Worm (Caenorhabditis elegans) whole organism, mixed stage, embryonic: ENCODE results near the gene C44H4.4.

Experiments used
- M03D4.4 ChIP-seq: sonication (generic microtip); optimal IDR thresholded peaks from 2 replicates; lab custom pipeline; 2017; ENCODE audit warnings: mild to moderate bottlenecking, missing genetic modification characterization, missing compliant biosample characterization
- blmp-1 ChIP-seq: fragments of 150-350 bp; optimal IDR thresholded peaks from 2 replicates; lab custom pipeline; 2014; ENCODE audit warnings: missing biosample characterization, missing genetic modification characterization
- ceh-39 ChIP-seq: fragments of 150-350 bp; optimal IDR thresholded peaks from 2 replicates; lab custom pipeline; 2014; ENCODE audit warnings: missing biosample characterization, missing genetic modification characterization
- ceh-83 ChIP-seq: fragments of 200-800 bp; sonication (Bioruptor generic); optimal IDR thresholded peaks from 2 replicates; lab custom pipeline; 2018; ENCODE audit warnings: mild to moderate bottlenecking, missing genetic modification characterization, missing compliant biosample characterization
- ces-1 ChIP-seq: fragments of 150-350 bp; optimal IDR thresholded peaks from 2 replicates; lab custom pipeline; 2014; ENCODE audit warnings: missing biosample characterization, missing genetic modification reagents, missing genetic modification characterization
- cnd-1 ChIP-seq: fragments of 200-800 bp; sonication (Bioruptor generic); optimal IDR thresholded peaks from 2 replicates; lab custom pipeline; 2018; ENCODE audit warnings: mild to moderate bottlenecking, missing genetic modification characterization, missing compliant biosample characterization
- elt-1 ChIP-seq: sonication (generic microtip); optimal IDR thresholded peaks from 2 replicates; lab custom pipeline; 2017; ENCODE audit warnings: missing genetic modification characterization, mild to moderate bottlenecking, missing compliant biosample characterization, antibody characterized with exemption, moderate library complexity, borderline replicate concordance; ENCODE audit not compliant: insufficient read depth
- elt-3 ChIP-seq: fragments of 150-350 bp; optimal IDR thresholded peaks from 2 replicates; lab custom pipeline; 2014; ENCODE audit warnings: missing biosample characterization, missing genetic modification characterization
- flh-1 ChIP-seq: fragments of 200-800 bp; sonication (Bioruptor generic); optimal IDR thresholded peaks from 2 replicates; lab custom pipeline; 2018; ENCODE audit warnings: mild to moderate bottlenecking, missing genetic modification characterization, moderate library complexity, missing compliant biosample characterization
- ham-2 ChIP-seq: fragments of 200-800 bp; sonication (Bioruptor generic); optimal IDR thresholded peaks from 2 replicates; lab custom pipeline; 2018; ENCODE audit warnings: mild to moderate bottlenecking, missing genetic modification characterization, missing compliant biosample characterization
- hlh-1 ChIP-seq: fragments of 150-350 bp; optimal IDR thresholded peaks from 2 replicates; lab custom pipeline; 2014; ENCODE audit warnings: missing biosample characterization, missing genetic modification reagents, missing genetic modification characterization
- lin-13 ChIP-seq: fragments of 150-350 bp; optimal IDR thresholded peaks from 2 replicates; lab custom pipeline; 2014; ENCODE audit warnings: missing biosample characterization, missing genetic modification characterization
- lin-32 ChIP-seq: fragments of 200-800 bp; sonication (Bioruptor generic); optimal IDR thresholded peaks from 2 replicates; lab custom pipeline; 2018; ENCODE audit warnings: mild to moderate bottlenecking, missing genetic modification characterization, missing compliant biosample characterization
- lsy-2 ChIP-seq: fragments of 150-350 bp; optimal IDR thresholded peaks from 2 replicates; lab custom pipeline; 2014; ENCODE audit warnings: missing biosample characterization, missing genetic modification characterization
- mab-5 ChIP-seq: fragments of 150-350 bp; optimal IDR thresholded peaks from 2 replicates; lab custom pipeline; 2014; ENCODE audit warnings: missing biosample characterization, missing genetic modification characterization
- nhr-12 ChIP-seq: fragments of 150-350 bp; optimal IDR thresholded peaks from 2 replicates; lab custom pipeline; 2014; ENCODE audit warnings: missing biosample characterization, missing genetic modification characterization
- nhr-2 ChIP-seq: fragments of 150-350 bp; optimal IDR thresholded peaks from 2 replicates; lab custom pipeline; 2014; ENCODE audit warnings: missing biosample characterization, missing genetic modification characterization
- nhr-237 ChIP-seq: fragments of 150-350 bp; optimal IDR thresholded peaks from 2 replicates; lab custom pipeline; 2014; ENCODE audit warnings: missing biosample characterization, missing genetic modification characterization
- nhr-28 ChIP-seq: fragments of 150-350 bp; optimal IDR thresholded peaks from 2 replicates; lab custom pipeline; 2014; ENCODE audit warnings: missing biosample characterization, missing genetic modification characterization
- nhr-76 ChIP-seq: sonication (generic microtip); optimal IDR thresholded peaks from 2 replicates; lab custom pipeline; 2017; ENCODE audit warnings: missing biosample characterization, missing genetic modification characterization
- pha-4 ChIP-seq: fragments of 150-350 bp; optimal IDR thresholded peaks from 2 replicates; lab custom pipeline; 2018; ENCODE audit warnings: missing biosample characterization, missing genetic modification reagents, missing genetic modification characterization
- sem-2 ChIP-seq: fragments of 200-800 bp; sonication (Bioruptor generic); optimal IDR thresholded peaks from 2 replicates; lab custom pipeline; 2018; ENCODE audit warnings: mild to moderate bottlenecking, missing genetic modification characterization, missing compliant biosample characterization
- sptf-1 ChIP-seq: sonication (generic microtip); optimal IDR thresholded peaks from 2 replicates; lab custom pipeline; 2017; ENCODE audit warnings: mild to moderate bottlenecking, missing genetic modification characterization, moderate library complexity, missing compliant biosample characterization
- tbx-8 ChIP-seq: fragments of 200-800 bp; sonication (Bioruptor generic); optimal IDR thresholded peaks from 2 replicates; lab custom pipeline; 2018; ENCODE audit warnings: mild to moderate bottlenecking, missing genetic modification characterization, moderate library complexity, missing compliant biosample characterization
- unc-120 ChIP-seq: sonication (generic microtip); optimal IDR thresholded peaks from 2 replicates; lab custom pipeline; 2017; ENCODE audit warnings: missing genetic modification characterization, missing compliant biosample characterization; ENCODE audit not compliant: poor library complexity, severe bottlenecking
- unc-39 ChIP-seq: fragments of 150-350 bp; optimal IDR thresholded peaks from 2 replicates; lab custom pipeline; 2014; ENCODE audit warnings: missing biosample characterization, missing genetic modification characterization
- unc-62 ChIP-seq: fragments of 150-350 bp; optimal IDR thresholded peaks from 2 replicates; lab custom pipeline; 2014; ENCODE audit warnings: missing biosample characterization, missing genetic modification reagents, missing genetic modification characterization
- zip-8 ChIP-seq: fragments of 150-350 bp; optimal IDR thresholded peaks from 2 replicates; lab custom pipeline; 2014; ENCODE audit warnings: missing biosample characterization, missing genetic modification characterization
- ztf-11 ChIP-seq: fragments of 150-350 bp; optimal IDR thresholded peaks from 2 replicates; lab custom pipeline; 2014; ENCODE audit warnings: missing biosample characterization, missing genetic modification characterization

The C44H4.4 gene

ce11 chrX:14636157-14636556 lies 47.3 kb upstream of the C44H4.4 start, which contains the start of gene F54E4.3:
TSS of gene F54E4.3 (minus strand) at chrX:14636421.
- TF ChIP-seq unc-62 (GFP tag; lab: Kevin White, UChicago) (peak; percentile 41), cnd-1 (tag; lab: Kevin White, UChicago) (no peak), unc-39 (tag; lab: Kevin White, UChicago) (no peak)

DNA sequence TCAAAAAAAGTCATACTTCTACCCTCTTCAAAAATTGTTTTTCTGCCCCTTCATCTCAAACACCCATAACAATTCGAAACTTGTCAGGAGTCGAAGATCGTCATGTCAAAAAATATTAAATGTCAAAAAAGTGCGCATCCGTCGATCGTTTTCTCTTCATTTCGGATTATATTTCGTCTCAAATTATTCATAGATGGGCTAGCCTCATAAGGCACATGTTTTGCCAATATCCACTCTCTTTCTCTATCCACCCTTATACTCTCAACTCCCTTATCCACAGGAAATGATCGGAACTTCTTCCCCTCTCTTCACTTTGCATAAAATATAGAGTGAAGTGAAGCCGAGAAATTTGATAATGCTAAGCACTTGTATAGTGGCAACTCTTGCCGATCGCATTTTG lies 44.8 kb upstream of the C44H4.4 start:
- TF ChIP-seq unc-62 (GFP tag; lab: Kevin White, UChicago) (no peak), nhr-12 (tag; lab: Kevin White, UChicago) (no peak), ces-1 (GFP tag; lab: Kevin White, UChicago) (peak; percentile 80), elt-1 (tag; lab: Kevin White, UChicago) (no peak)
- TF ChIP-seq, all 35 proteins: peak for 1

DNA sequence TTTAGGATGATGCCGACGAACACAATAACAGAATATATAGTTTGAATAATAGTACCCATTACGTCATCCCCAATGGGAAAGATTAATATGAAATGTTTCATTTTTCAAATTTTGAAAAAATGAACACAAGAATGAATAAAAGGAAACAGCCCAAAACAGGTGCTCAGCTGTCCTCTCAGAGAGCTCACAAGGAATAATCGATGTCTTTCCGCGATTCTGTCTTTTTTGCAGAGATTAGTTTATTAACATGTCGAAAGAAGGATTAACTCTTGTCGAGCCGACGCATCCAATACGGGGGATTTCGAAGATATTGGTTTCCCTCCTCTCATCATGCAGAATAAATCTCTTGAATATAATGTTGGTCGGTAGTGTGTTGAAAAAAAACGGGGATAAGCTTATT lies 39.9 kb upstream of the C44H4.4 start, which contains the start of gene F54E4.2:
Gene F54E4.2, minus strand, starts transcription at position 101 of the 400 bp plus-strand sequence.
- TF ChIP-seq blmp-1 (tag; lab: Kevin White, UChicago) = no peak
- no peak for TF ChIP-seq lsy-2 (tag; lab: Kevin White, UChicago)
- peak; percentile 34 for TF ChIP-seq zip-8
- TF ChIP-seq lin-32 = no peak
- no peak for TF ChIP-seq sptf-1 (tag; lab: Kevin White, UChicago)

DNA sequence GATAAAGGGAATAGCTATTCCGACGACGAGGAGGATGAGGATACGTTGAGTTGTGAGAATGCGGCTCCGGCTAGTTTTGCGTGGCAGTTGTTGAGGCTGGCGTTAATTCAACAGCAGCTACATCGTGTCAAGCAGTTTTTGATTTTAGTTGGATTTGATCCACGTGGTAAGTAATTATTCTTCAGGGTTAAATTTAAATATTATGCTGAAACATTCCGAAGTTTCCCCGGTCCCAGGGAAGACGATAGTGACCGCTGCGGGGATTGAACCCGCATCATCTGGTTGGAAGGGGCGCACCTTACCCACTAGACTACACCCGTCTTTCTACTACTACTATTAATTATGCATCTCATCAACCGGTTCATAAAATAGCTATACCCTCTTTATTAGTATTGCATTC lies 32.3 kb upstream of the C44H4.4 start:
- TF ChIP-seq mab-5 (tag; lab: Kevin White, UChicago) (no peak), zip-8 (no peak), tbx-8 (no peak), elt-3 (tag; lab: Kevin White, UChicago) (no peak), lin-13 (tag; lab: Kevin White, UChicago) (no peak), unc-120 (tag; lab: Kevin White, UChicago) (no peak), lin-32 (no peak), M03D4.4 (tag; lab: Kevin White, UChicago) (no peak), ceh-83 (GFP tag; lab: Kevin White, UChicago) (no peak), sem-2 (no peak), nhr-237 (tag; lab: Kevin White, UChicago) (no peak), lsy-2 (tag; lab: Kevin White, UChicago) (no peak), blmp-1 (tag; lab: Kevin White, UChicago) (no peak), ceh-39 (tag; lab: Kevin White, UChicago) (no peak), unc-62 (GFP tag; lab: Kevin White, UChicago) (no peak), ztf-11 (tag; lab: Kevin White, UChicago) (no peak)

ce11 chrX:14611074-14611473 lies 22.2 kb upstream of the C44H4.4 start, which contains the start of gene rbc-1:
TSS of gene rbc-1 (plus strand) at chrX:14611374.
- TF ChIP-seq unc-62 (GFP tag; lab: Kevin White, UChicago) (no peak), mab-5 (tag; lab: Kevin White, UChicago) (no peak), nhr-2 (tag; lab: Kevin White, UChicago) (no peak), flh-1 (GFP tag; lab: Kevin White, UChicago) (no peak), unc-39 (tag; lab: Kevin White, UChicago) (no peak), lsy-2 (tag; lab: Kevin White, UChicago) (no peak), ham-2 (GFP tag; lab: Kevin White, UChicago) (no peak), blmp-1 (tag; lab: Kevin White, UChicago) (no peak), nhr-76 (no peak), ceh-39 (tag; lab: Kevin White, UChicago) (no peak), elt-3 (tag; lab: Kevin White, UChicago) (no peak), pha-4 (tag; lab: Kevin White, UChicago) (no peak), unc-120 (tag; lab: Kevin White, UChicago) (no peak), lin-32 (no peak), nhr-12 (tag; lab: Kevin White, UChicago) (no peak), nhr-28 (no peak)
- TF ChIP-seq, all 35 proteins: peak for 0

DNA sequence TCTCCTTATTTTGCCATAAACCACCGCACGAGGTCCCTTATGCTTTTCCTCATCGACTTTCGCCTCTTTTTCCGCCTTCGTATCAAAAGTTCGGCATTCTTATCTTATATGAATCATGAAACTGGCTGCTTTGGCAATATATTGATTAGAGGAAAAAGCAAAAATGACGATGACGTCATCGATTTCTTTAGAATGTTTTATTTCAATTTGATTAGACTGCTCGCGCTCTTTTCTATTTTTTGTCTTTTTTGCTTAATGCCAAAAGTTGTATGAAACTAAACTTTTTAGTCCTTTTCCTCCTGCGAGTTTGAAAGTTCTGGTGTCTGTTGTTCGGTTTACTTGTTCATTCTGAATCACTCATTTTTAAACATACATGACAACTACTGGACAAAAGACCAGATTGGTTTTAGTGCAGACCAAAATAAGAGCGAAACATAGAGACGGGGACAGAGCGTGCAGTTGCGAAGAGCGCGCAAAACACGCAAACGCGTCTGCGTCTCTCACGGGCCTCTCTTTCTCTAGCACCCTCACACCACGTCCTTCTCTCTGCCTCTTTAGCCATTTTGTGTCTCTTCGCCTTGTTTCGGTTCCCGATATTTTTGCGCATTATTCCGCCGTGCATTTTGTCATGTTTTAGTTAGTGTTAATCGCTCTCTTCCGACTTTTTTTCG lies 21.3 kb upstream of the C44H4.4 start:
- TF ChIP-seq tbx-8 = no peak
- TF ChIP-seq elt-1 (tag; lab: Kevin White, UChicago) = no peak
- peak; percentile 30 for TF ChIP-seq ham-2 (GFP tag; lab: Kevin White, UChicago)
- peak; percentile 83 for TF ChIP-seq zip-8
- TF ChIP-seq unc-39 (tag; lab: Kevin White, UChicago) = no peak
- TF ChIP-seq hlh-1 (tag; lab: Kevin White, UChicago) = peak; percentile 21
- TF ChIP-seq cnd-1 (tag; lab: Kevin White, UChicago) = peak; percentile 10
- TF ChIP-seq unc-120 (tag; lab: Kevin White, UChicago) = peak; percentile 61
- no peak for TF ChIP-seq sem-2
- peak; percentile 35 for TF ChIP-seq pha-4 (tag; lab: Kevin White, UChicago)
